Worm (Caenorhabditis elegans): Measurements from ENCODE around the gene C15F1.5.

C15F1.5 gene

DNA sequence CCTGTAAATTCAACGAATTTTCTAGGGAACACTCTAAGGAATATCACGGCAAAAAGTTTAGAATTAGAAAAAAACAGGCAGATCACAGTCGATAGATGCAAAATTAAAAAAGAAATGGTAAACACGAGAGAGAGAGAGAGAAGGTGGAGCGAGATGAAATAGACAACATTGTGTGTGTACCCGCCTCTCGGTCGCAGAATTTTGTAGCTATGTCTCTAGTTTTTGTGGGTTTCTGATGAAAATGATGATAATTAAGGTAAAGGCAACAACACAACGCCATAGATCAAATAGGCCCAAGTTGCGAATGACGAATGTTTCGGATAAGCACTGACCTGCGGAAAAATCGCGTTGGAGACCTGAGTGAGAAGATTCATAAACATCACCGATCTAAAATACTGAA, 3.1 kb upstream of the C15F1.5 start, which contains the start of gene sod-1:
Gene sod-1 (minus strand): TSS at position 387 of the 400 bp plus-strand sequence.
- TF ChIP-seq nhr-237 (tag; optimal IDR thresholded peaks at IDR 0.05) (no peak), nhr-90 (tag; optimal IDR thresholded peaks at IDR 0.05; ENCODE audit: poor library complexity) (no peak), mdl-1 (tag; optimal IDR thresholded peaks at IDR 0.05) (no peak), unc-30 (tag; optimal IDR thresholded peaks at IDR 0.05) (no peak), fkh-8 (tag; optimal IDR thresholded peaks at IDR 0.05) (no peak), swsn-7 (tag; optimal IDR thresholded peaks at IDR 0.05) (no peak), lir-3 (tag; optimal IDR thresholded peaks at IDR 0.05; ENCODE audit: poor library complexity) (no peak), unc-86 (tag; optimal IDR thresholded peaks at IDR 0.05) (no peak), hpl-2 (GFP tag; optimal IDR thresholded peaks at IDR 0.05) (no peak), dsc-1 (tag; optimal IDR thresholded peaks at IDR 0.05) (no peak), nhr-76 (tag; optimal IDR thresholded peaks at IDR 0.05) (no peak), F16B12.6 (tag; optimal IDR thresholded peaks at IDR 0.05) (no peak), lin-14 (GFP tag; optimal IDR thresholded peaks at IDR 0.05) (peak; percentile 24), ceh-90 (tag; optimal IDR thresholded peaks at IDR 0.05) (no peak), ceh-8 (GFP tag; optimal IDR thresholded peaks at IDR 0.05) (no peak), nhr-19 (GFP tag; conservative IDR thresholded peaks at IDR 0.05) (no peak), mef-2 (tag; optimal IDR thresholded peaks at IDR 0.05) (no peak), sptf-1 (tag; optimal IDR thresholded peaks at IDR 0.05) (no peak), zip-4 (GFP tag; optimal IDR thresholded peaks at IDR 0.05) (no peak), fos-1 (tag; optimal IDR thresholded peaks at IDR 0.05) (no peak), blmp-1 (tag; optimal IDR thresholded peaks at IDR 0.05) (peak; percentile 12), unc-98 (GFP tag; IDR thresholded peaks at IDR 0.05) (no peak), grh-1 (GFP tag; IDR thresholded peaks at IDR 0.05) (no peak), ets-5 (GFP tag; IDR thresholded peaks at IDR 0.05) (no peak), lin-13 (GFP tag; optimal IDR thresholded peaks at IDR 0.05) (no peak), lin-35 (GFP tag; optimal IDR thresholded peaks at IDR 0.05) (peak in 1 of 2 experiments; percentile 25), vab-15 (tag; optimal IDR thresholded peaks at IDR 0.05) (no peak), nhr-12 (tag; optimal IDR thresholded peaks at IDR 0.05) (no peak), ceh-63 (GFP tag; optimal IDR thresholded peaks at IDR 0.05) (no peak), irx-1 (tag; optimal IDR thresholded peaks at IDR 0.05) (no peak), nhr-28 (tag; optimal IDR thresholded peaks at IDR 0.05) (no peak), unc-130 (tag; optimal IDR thresholded peaks at IDR 0.05) (no peak), zag-1 (tag; optimal IDR thresholded peaks at IDR 0.05) (no peak), lsy-2 (tag; optimal IDR thresholded peaks at IDR 0.05) (no peak), nhr-85 (tag) (no peak), elt-2 (tag; optimal IDR thresholded peaks at IDR 0.05) (no peak), nhr-11 (tag; optimal IDR thresholded peaks at IDR 0.05) (no peak), ces-1 (GFP tag; optimal IDR thresholded peaks at IDR 0.05) (no peak), pax-3 (tag; optimal IDR thresholded peaks at IDR 0.05) (no peak), unc-62 (GFP tag; optimal IDR thresholded peaks at IDR 0.05) (no peak), skn-1 (tag; optimal IDR thresholded peaks at IDR 0.05) (peak; percentile 75), mep-1 (tag; optimal IDR thresholded peaks at IDR 0.05) (no peak), pqm-1 (tag; optimal IDR thresholded peaks at IDR 0.05) (no peak), elt-3 (tag; optimal IDR thresholded peaks at IDR 0.05) (peak in 1 of 6 experiments; percentile 51), C16A3.4 (tag; optimal IDR thresholded peaks at IDR 0.05) (no peak), nhr-47 (tag; optimal IDR thresholded peaks at IDR 0.05) (no peak), ama-1 (optimal IDR thresholded peaks at IDR 0.05) (no peak), aly-2 (tag; optimal IDR thresholded peaks at IDR 0.05) (no peak), Y116A8C.19 (tag; optimal IDR thresholded peaks at IDR 0.05; ENCODE audit: borderline replicate concordance) (no peak), hlh-17 (GFP tag; optimal IDR thresholded peaks at IDR 0.05; ENCODE audit: borderline replicate concordance) (no peak), rnt-1 (tag; optimal IDR thresholded peaks at IDR 0.05) (peak; percentile 13), nhr-20 (tag; optimal IDR thresholded peaks at IDR 0.05) (no peak), egl-13 (tag; optimal IDR thresholded peaks at IDR 0.05) (no peak), ceh-82 (tag; optimal IDR thresholded peaks at IDR 0.05) (no peak), C04F5.9 (tag; optimal IDR thresholded peaks at IDR 0.05) (no peak)

Measured in whole organism, L1 larva.